Worm (Caenorhabditis elegans) whole organism, L3 larva: ENCODE data around the gene ima-3.

Source experiments
- nfya-1 ChIP-seq: sonication (generic microtip); optimal IDR thresholded peaks from 2 replicates; lab custom pipeline; 2017; ENCODE audit warnings: missing genetic modification characterization, mild to moderate bottlenecking, missing compliant biosample characterization, antibody characterized with exemption, moderate library complexity; ENCODE audit not compliant: insufficient read depth
- nhr-28 ChIP-seq: fragments of 150-350 bp; optimal IDR thresholded peaks from 2 replicates; lab custom pipeline; 2014; ENCODE audit warnings: missing biosample characterization, missing genetic modification characterization
- nhr-77 ChIP-seq: fragments of 150-350 bp; optimal IDR thresholded peaks from 2 replicates; lab custom pipeline; 2014; ENCODE audit warnings: missing biosample characterization, missing genetic modification characterization
- skn-1 ChIP-seq: fragments of 150-350 bp; optimal IDR thresholded peaks from 2 replicates; lab custom pipeline; 2014; ENCODE audit warnings: missing biosample characterization, missing genetic modification characterization
- tbx-2 ChIP-seq: sonication (generic microtip); optimal IDR thresholded peaks from 2 replicates; lab custom pipeline; 2016; ENCODE audit warnings: mild to moderate bottlenecking, missing genetic modification characterization, missing compliant biosample characterization
- unc-39 ChIP-seq: sonication (generic microtip); optimal IDR thresholded peaks from 4 replicates; lab custom pipeline; 2017; ENCODE audit warnings: missing biosample characterization, missing genetic modification characterization
- ztf-11 ChIP-seq: fragments of 150-350 bp; optimal IDR thresholded peaks from 2 replicates; lab custom pipeline; 2014; ENCODE audit warnings: missing biosample characterization, missing genetic modification characterization

DNA sequence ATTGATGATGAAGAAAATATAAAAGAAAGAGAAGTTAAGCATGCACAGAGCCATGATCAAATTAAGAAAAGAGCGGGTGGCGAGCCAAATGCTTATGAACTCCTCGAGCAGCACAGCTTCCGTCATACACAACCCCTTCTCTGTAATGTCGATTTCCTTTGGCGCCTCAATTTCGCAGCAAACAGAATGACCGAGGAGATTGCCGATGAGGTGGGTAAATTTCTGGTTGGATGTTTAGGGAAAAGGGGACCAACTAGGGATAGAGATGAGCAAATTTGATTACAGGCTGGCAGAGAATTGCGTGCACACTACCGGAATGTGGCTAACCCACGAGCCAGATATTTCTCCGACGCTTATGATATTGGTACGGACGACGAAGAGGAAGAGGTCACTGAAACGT, 43.9 kb upstream of the ima-3 start:
- TF ChIP-seq tbx-2 (no peak), unc-39 (tag; lab: Kevin White, UChicago) (no peak), skn-1 (tag; lab: Kevin White, UChicago) (no peak), nfya-1 (tag; lab: Kevin White, UChicago) (no peak), ztf-11 (tag; lab: Kevin White, UChicago) (no peak), nhr-77 (no peak), nhr-28 (tag; lab: Kevin White, UChicago) (no peak)
